Fruit fly (Drosophila melanogaster): ENCODE results near the gene CG43362.

The CG43362 gene

dm6 chr2L:18319577-18320316, 28.5 kb upstream of the CG43362 start, which contains the start of gene Fas3 (continued):
- TF ChIP-seq CG31441 (GFP tag; IDR thresholded peaks at IDR 0.05) (no peak; the same call in 1 of the 2 replicates), HmgD (GFP tag; optimal IDR thresholded peaks at IDR 0.05) (no peak), Ada2b (GFP tag; IDR thresholded peaks at IDR 0.05) (no peak), CG1647 (GFP tag; optimal IDR thresholded peaks at IDR 0.05) (no peak), nmo (GFP tag; optimal IDR thresholded peaks at IDR 0.05) (no peak), odd (GFP tag; optimal IDR thresholded peaks at IDR 0.05) (peak; percentile 55), CG7987 (GFP tag; optimal IDR thresholded peaks at IDR 0.05) (no peak), luna (GFP tag; optimal IDR thresholded peaks at IDR 0.05) (no peak), pho (GFP tag; optimal IDR thresholded peaks at IDR 0.05) (peak; percentile 31), CG6854 (GFP tag; optimal IDR thresholded peaks at IDR 0.05) (peak; percentile 46), esg (GFP tag; conservative IDR thresholded peaks at IDR 0.05) (no peak), CG15011 (GFP tag; optimal IDR thresholded peaks at IDR 0.05) (no peak), CG1024 (GFP tag; IDR thresholded peaks at IDR 0.05) (0 out of 2 replicates have a peak, but pooled peaks have one; percentile 36), CG18262 (tag; optimal IDR thresholded peaks at IDR 0.05) (peak; percentile 32), CG4617 (GFP tag; optimal IDR thresholded peaks at IDR 0.05; ENCODE audit: borderline replicate concordance) (no peak), CG13424 (tag; optimal IDR thresholded peaks at IDR 0.05) (no peak), wor (GFP tag; IDR thresholded peaks at IDR 0.05) (no peak), Dbx (GFP tag; IDR thresholded peaks at IDR 0.05) (peak; percentile 56; the same call in 2 of the 3 replicates), ind (GFP tag; optimal IDR thresholded peaks at IDR 0.05) (no peak), Six4 (GFP tag; optimal IDR thresholded peaks at IDR 0.05) (no peak), BEAF-32 (GFP tag; optimal IDR thresholded peaks at IDR 0.05) (no peak), dpn (GFP tag; optimal IDR thresholded peaks at IDR 0.05) (no peak), eve (GFP tag; optimal IDR thresholded peaks at IDR 0.05) (no peak), dysf (GFP tag; IDR thresholded peaks at IDR 0.05) (no peak), otp (GFP tag; IDR thresholded peaks at IDR 0.05) (peak; percentile 33; the same call in 1 of the 3 replicates), Med (GFP tag) (peak; percentile 93), CG10979 (tag; optimal IDR thresholded peaks at IDR 0.05) (peak; percentile 9), ewg (GFP tag; optimal IDR thresholded peaks at IDR 0.05) (no peak), CG8359 (GFP tag; optimal IDR thresholded peaks at IDR 0.05; ENCODE audit: borderline replicate concordance) (no peak), NfI (GFP tag; optimal IDR thresholded peaks at IDR 0.05) (no peak), CG15269 (tag; optimal IDR thresholded peaks at IDR 0.05) (peak; percentile 6), CTCF (GFP tag; optimal IDR thresholded peaks at IDR 0.05) (no peak), CG6813 (GFP tag; optimal IDR thresholded peaks at IDR 0.05) (peak; percentile 47), Tbp (GFP tag; optimal IDR thresholded peaks at IDR 0.05) (no peak), salm (tag; optimal IDR thresholded peaks at IDR 0.05) (no peak), bigmax (GFP tag; optimal IDR thresholded peaks at IDR 0.05) (no peak), en (GFP tag; optimal IDR thresholded peaks at IDR 0.05) (no peak), C15 (GFP tag; IDR thresholded peaks at IDR 0.05) (no peak), CG4730 (GFP tag; IDR thresholded peaks at IDR 0.05) (no peak), trem (tag; optimal IDR thresholded peaks at IDR 0.05) (no peak), Vsx1 (GFP tag; optimal IDR thresholded peaks at IDR 0.05) (no peak), dmrt99B (tag; optimal IDR thresholded peaks at IDR 0.05) (no peak), abd-A (tag; optimal IDR thresholded peaks at IDR 0.05) (peak; percentile 55), Antp (GFP tag; optimal IDR thresholded peaks at IDR 0.05) (peak; percentile 45), D19A (tag; optimal IDR thresholded peaks at IDR 0.05) (no peak), fd64A (GFP tag; optimal IDR thresholded peaks at IDR 0.05) (no peak), maf-S (GFP tag; optimal IDR thresholded peaks at IDR 0.05) (no peak), Camta (GFP tag; optimal IDR thresholded peaks at IDR 0.05) (no peak), aop (GFP tag; IDR thresholded peaks at IDR 0.05) (no peak), unc-4 (GFP tag; IDR thresholded peaks at IDR 0.05; ENCODE audit: partially characterized antibody) (no peak)
